Worm (Caenorhabditis elegans) whole organism, early embryonic: ENCODE results near the gene srx-134.

ENCODE experiments used
- B0310.2 ChIP-seq: sonication (generic microtip); optimal IDR thresholded peaks from 2 replicates; lab custom pipeline; 2016; ENCODE audit warnings: mild to moderate bottlenecking, missing genetic modification characterization, missing compliant biosample characterization
- F13C5.2 ChIP-seq: sonication (generic microtip); optimal IDR thresholded peaks from 2 replicates; lab custom pipeline; 2017; ENCODE audit warnings: mild to moderate bottlenecking, missing genetic modification characterization, inconsistent platforms, missing compliant biosample characterization
- aly-1 ChIP-seq: sonication (generic microtip); optimal IDR thresholded peaks from 2 replicates; lab custom pipeline; 2016; ENCODE audit warnings: missing genetic modification characterization, missing compliant biosample characterization
- ama-1 ChIP-seq: fragments of 150-350 bp; optimal IDR thresholded peaks from 2 replicates; lab custom pipeline; 2014
- ceh-13 ChIP-seq: fragments of 200-800 bp; sonication (Bioruptor generic); optimal IDR thresholded peaks from 2 replicates; lab custom pipeline; 2018; ENCODE audit warnings: mild to moderate bottlenecking, missing genetic modification characterization, missing compliant biosample characterization
- ceh-36 ChIP-seq: sonication (generic microtip); optimal IDR thresholded peaks from 2 replicates; lab custom pipeline; 2016; ENCODE audit warnings: missing genetic modification characterization, inconsistent platforms, missing compliant biosample characterization
- ets-7 ChIP-seq: sonication (generic microtip); optimal IDR thresholded peaks from 2 replicates; lab custom pipeline; 2016; ENCODE audit warnings: missing genotype, missing genetic modification characterization, missing compliant biosample characterization
- hmg-4 ChIP-seq: fragments of 200-800 bp; sonication (Bioruptor generic); optimal IDR thresholded peaks from 2 replicates; lab custom pipeline; 2018; ENCODE audit warnings: mild to moderate bottlenecking, missing genetic modification characterization, missing compliant biosample characterization
- sea-1 ChIP-seq: fragments of 200-800 bp; sonication (Bioruptor generic); conservative IDR thresholded peaks from 2 replicates; pipeline ENCODE4 v1.3.6; 2022; ENCODE audit warnings: missing genetic modification characterization, missing compliant biosample characterization
- tbx-11 ChIP-seq: fragments of 200-800 bp; sonication (Bioruptor generic); IDR thresholded peaks from 2 replicates; pipeline ENCODE4 v1.3.6; 2022; ENCODE audit warnings: missing genetic modification characterization, missing compliant biosample characterization
- tra-4 ChIP-seq: sonication (generic microtip); optimal IDR thresholded peaks from 2 replicates; lab custom pipeline; 2017; ENCODE audit warnings: missing genetic modification characterization, missing compliant biosample characterization

ce11 chrV:13889516-13889915 is 33.2 kb upstream of the srx-134 start, which contains the start of gene spp-12:
- no peak for TF ChIP-seq hmg-4 (GFP tag; lab: Kevin White, UChicago)
- TF ChIP-seq sea-1, result no peak
- TF ChIP-seq B0310.2 (tag; lab: Kevin White, UChicago), result no peak
- no peak for TF ChIP-seq tra-4
- no peak for TF ChIP-seq ceh-36 (tag; lab: Kevin White, UChicago)
- no peak for TF ChIP-seq ama-1
- TF ChIP-seq ceh-13 (GFP tag; lab: Kevin White, UChicago), result no peak
- no peak for TF ChIP-seq tbx-11 (GFP tag; lab: Robert Waterston, UW)
- no peak for TF ChIP-seq aly-1 (tag; lab: Kevin White, UChicago)
- no peak for TF ChIP-seq ets-7 (tag; lab: Kevin White, UChicago)
- TF ChIP-seq F13C5.2 (tag; lab: Kevin White, UChicago), result no peak
